Fruit fly (Drosophila melanogaster): ENCODE data around the gene Ir94c.
A peak's percentile ranks its signal among the peaks of the same experiment; 100 is the strongest.

The Ir94c gene

dm6 chr3R:22147426-22147825 is 28.2 kb upstream of the Ir94c start (continued):
- TF ChIP-seq knrl (GFP tag; IDR thresholded peaks at IDR 0.05; ENCODE audit: partially characterized antibody) (no peak), tup (GFP tag; optimal IDR thresholded peaks at IDR 0.05) (peak; percentile 35), Side (GFP tag; optimal IDR thresholded peaks at IDR 0.05) (peak; percentile 21), CG4707 (GFP tag; optimal IDR thresholded peaks at IDR 0.05) (peak; percentile 60), corto (GFP tag; optimal IDR thresholded peaks at IDR 0.05) (no peak), ATbp (GFP tag; optimal IDR thresholded peaks at IDR 0.05) (peak; percentile 56), odd (GFP tag; optimal IDR thresholded peaks at IDR 0.05) (peak; percentile 60), schlank (tag; optimal IDR thresholded peaks at IDR 0.05) (peak; percentile 33), bsh (GFP tag; optimal IDR thresholded peaks at IDR 0.05) (peak in 1 of 2 experiments; percentile 25), CG30431 (GFP tag; optimal IDR thresholded peaks at IDR 0.05) (peak; percentile 32), dpn (GFP tag; optimal IDR thresholded peaks at IDR 0.05) (peak in 1 of 2 experiments; percentile 8), CG10274 (GFP tag; optimal IDR thresholded peaks at IDR 0.05) (peak; percentile 51), chm (GFP tag; IDR thresholded peaks at IDR 0.05) (peak; percentile 69), CG15479 (GFP tag; optimal IDR thresholded peaks at IDR 0.05) (peak; percentile 45), twi (tag; optimal IDR thresholded peaks at IDR 0.05) (peak; percentile 70), otp (GFP tag; IDR thresholded peaks at IDR 0.05) (peak; percentile 53; the same call in 1 of the 3 replicates), CG15514 (GFP tag; optimal IDR thresholded peaks at IDR 0.05) (peak; percentile 9), CG15601 (tag; optimal IDR thresholded peaks at IDR 0.05) (peak; percentile 36), ash1 (GFP tag; optimal IDR thresholded peaks at IDR 0.05) (peak; percentile 69), zen (tag; optimal IDR thresholded peaks at IDR 0.05) (peak; percentile 61), ssp (GFP tag; IDR thresholded peaks at IDR 0.05) (no peak), zfh1 (GFP tag; IDR thresholded peaks at IDR 0.05) (peak; percentile 47; the same call in 1 of the 3 replicates), Asciz (GFP tag; optimal IDR thresholded peaks at IDR 0.05) (peak; percentile 30), bcd (GFP tag; optimal IDR thresholded peaks at IDR 0.05) (peak; percentile 34), Doc2 (GFP tag; IDR thresholded peaks at IDR 0.05) (no peak), ac (GFP tag; optimal IDR thresholded peaks at IDR 0.05) (peak; percentile 95), pfk (GFP tag; optimal IDR thresholded peaks at IDR 0.05) (peak; percentile 8), wek (GFP tag; optimal IDR thresholded peaks at IDR 0.05) (peak; percentile 59), nerfin-1 (tag; optimal IDR thresholded peaks at IDR 0.05) (peak; percentile 41), CG1603 (tag; optimal IDR thresholded peaks at IDR 0.05) (peak; percentile 53), CG14710 (tag; optimal IDR thresholded peaks at IDR 0.05) (peak; percentile 63), CG13296 (GFP tag; optimal IDR thresholded peaks at IDR 0.05) (peak; percentile 1), CG2712 (tag; optimal IDR thresholded peaks at IDR 0.05) (peak; percentile 34), CG31365 (tag; optimal IDR thresholded peaks at IDR 0.05) (peak; percentile 10), CG18764 (GFP tag; optimal IDR thresholded peaks at IDR 0.05) (peak; percentile 20), zen2 (GFP tag; IDR thresholded peaks at IDR 0.05; ENCODE audit: partially characterized antibody) (no peak), CG18262 (tag; optimal IDR thresholded peaks at IDR 0.05) (peak; percentile 38), Oli (tag; optimal IDR thresholded peaks at IDR 0.05) (no peak), chinmo (GFP tag; IDR thresholded peaks at IDR 0.05; ENCODE audit: partially characterized antibody) (no peak), Hmr (GFP tag; optimal IDR thresholded peaks at IDR 0.05) (peak; percentile 51), Taf1 (GFP tag; IDR thresholded peaks at IDR 0.05) (no peak), CG6654 (GFP tag; optimal IDR thresholded peaks at IDR 0.05) (no peak), trem (tag; optimal IDR thresholded peaks at IDR 0.05) (peak; percentile 22), Gsc (GFP tag; IDR thresholded peaks at IDR 0.05) (no peak), CG31224 (GFP tag; IDR thresholded peaks at IDR 0.05) (no peak), chif (GFP tag; optimal IDR thresholded peaks at IDR 0.05) (peak in 1 of 2 experiments; percentile 25), CG8924 (tag; optimal IDR thresholded peaks at IDR 0.05) (peak; percentile 72), Hey (tag; optimal IDR thresholded peaks at IDR 0.05) (peak; percentile 2), CG11504 (tag; optimal IDR thresholded peaks at IDR 0.05) (peak; percentile 1)

All from whole organism, embryonic.